Fruit fly (Drosophila melanogaster) whole organism, wandering third instar larva: ENCODE results near the gene CG31913.

ENCODE experiments used
- Abd-B ChIP-seq: fragments of >200 bp; optimal IDR thresholded peaks from 2 replicates; lab custom pipeline; 2017; ENCODE audit warnings: missing biosample characterization, missing genetic modification characterization
- CG32264 ChIP-seq: fragments of 200-800 bp; sonication (Bioruptor generic); optimal IDR thresholded peaks from 2 replicates; lab custom pipeline; 2016; ENCODE audit warnings: missing biosample characterization, missing genetic modification characterization
- CG9705 ChIP-seq: fragments of 200-800 bp; sonication (Bioruptor generic); optimal IDR thresholded peaks from 2 replicates; lab custom pipeline; 2018; ENCODE audit warnings: missing biosample characterization, mild to moderate bottlenecking, missing genetic modification characterization
- CrebA ChIP-seq: fragments of 200-800 bp; sonication (Bioruptor generic); optimal IDR thresholded peaks from 2 replicates; lab custom pipeline; 2016; ENCODE audit warnings: missing biosample characterization, mild to moderate bottlenecking, missing genetic modification characterization, borderline replicate concordance
- Dfd ChIP-seq: fragments of >200 bp; optimal IDR thresholded peaks from 2 replicates; lab custom pipeline; 2017; ENCODE audit warnings: missing biosample characterization, missing genetic modification characterization
- Dif ChIP-seq: fragments of 200-275, 200-300 bp; sonication (Bioruptor generic); optimal IDR thresholded peaks from 2 replicates; lab custom pipeline; 2018; ENCODE audit warnings: missing biosample characterization, missing genetic modification characterization; ENCODE audit not compliant: partially characterized antibody
- GATAd ChIP-seq: sonication (Bioruptor generic); optimal IDR thresholded peaks from 2 replicates; lab custom pipeline; 2016; ENCODE audit warnings: missing biosample characterization, missing genetic modification characterization
- HLH106 ChIP-seq: fragments of 200-800 bp; optimal IDR thresholded peaks from 3 replicates; lab custom pipeline; 2019; ENCODE audit warnings: missing biosample characterization, mild to moderate bottlenecking, missing genetic modification characterization, moderate library complexity
- Hnf4 ChIP-seq: fragments of 200-800 bp; sonication (Bioruptor generic); optimal IDR thresholded peaks from 2 replicates; lab custom pipeline; 2016; ENCODE audit warnings: missing biosample characterization, mild to moderate bottlenecking, missing genetic modification characterization
- Hr78 ChIP-seq: fragments of >200 bp; optimal IDR thresholded peaks from 2 replicates; lab custom pipeline; 2017; ENCODE audit warnings: missing biosample characterization, missing genetic modification characterization
- Hr83 ChIP-seq: fragments of 200-300 bp; sonication (Bioruptor generic); optimal IDR thresholded peaks from 2 replicates; lab custom pipeline; 2016; ENCODE audit warnings: missing biosample characterization, mild to moderate bottlenecking, missing genetic modification characterization, moderate library complexity; ENCODE audit not compliant: poor library complexity, severe bottlenecking
- Jra ChIP-seq: sonication (Bioruptor generic); optimal IDR thresholded peaks from 2 replicates; lab custom pipeline; 2016; ENCODE audit warnings: missing biosample characterization, missing genetic modification characterization
- Mio ChIP-seq: sonication (Bioruptor generic); optimal IDR thresholded peaks from 2 replicates; lab custom pipeline; 2016; ENCODE audit warnings: missing biosample characterization, missing genetic modification characterization
- Myc ChIP-seq: fragments of >200 bp; optimal IDR thresholded peaks from 2 replicates; lab custom pipeline; 2017
- N ChIP-seq: fragments of >200 bp; optimal IDR thresholded peaks from 2 replicates; lab custom pipeline; 2018; ENCODE audit warnings: missing biosample characterization, missing external identifiers, missing genetic modification characterization
- OdsH ChIP-seq: fragments of 200-800 bp; sonication (Bioruptor generic); optimal IDR thresholded peaks from 2 replicates; lab custom pipeline; 2016; ENCODE audit warnings: missing biosample characterization, mild to moderate bottlenecking, missing genetic modification characterization
- Rel ChIP-seq, 2 experiments: fragments of 200-800 bp; sonication (Bioruptor generic) in 1 of 2; optimal IDR thresholded peaks; 2 replicates in 1 of 2; 3 replicates in 1 of 2; lab custom pipeline; 2016 to 2019; ENCODE audit warnings: mild to moderate bottlenecking in 2 of 2, missing biosample characterization in 2 of 2, missing genetic modification characterization in 2 of 2, moderate library complexity in 1 of 2
- Sp1 ChIP-seq: fragments of 200-800 bp; sonication (Bioruptor generic); optimal IDR thresholded peaks from 3 replicates; lab custom pipeline; 2019; ENCODE audit warnings: missing biosample characterization, mild to moderate bottlenecking, missing genetic modification characterization, moderate library complexity
- Vsx2 ChIP-seq: fragments of 200-300, 225-300 bp; sonication (Bioruptor generic); optimal IDR thresholded peaks from 2 replicates; lab custom pipeline; 2018; ENCODE audit warnings: missing biosample characterization, missing genetic modification characterization; ENCODE audit not compliant: partially characterized antibody
- br ChIP-seq: fragments of 200-800 bp; sonication (Bioruptor generic); optimal IDR thresholded peaks from 2 replicates; lab custom pipeline; 2016; ENCODE audit warnings: missing biosample characterization, missing genetic modification characterization
- brk ChIP-seq: fragments of 200-800 bp; sonication (Bioruptor generic); optimal IDR thresholded peaks from 2 replicates; lab custom pipeline; 2016; ENCODE audit warnings: missing biosample characterization, mild to moderate bottlenecking, missing genetic modification characterization
- dl ChIP-seq, 2 experiments: fragments of 175-275, 200-275 bp in 1 of 2; fragments of 200-275 bp in 1 of 2; sonication (Bioruptor generic); optimal IDR thresholded peaks; lab custom pipeline; 2018; ENCODE audit warnings: mild to moderate bottlenecking in 2 of 2, missing biosample characterization in 2 of 2, missing genetic modification characterization in 2 of 2, moderate library complexity in 2 of 2; ENCODE audit not compliant: partially characterized antibody in 2 of 2, insufficient read depth in 1 of 2
- dmrt93B ChIP-seq: fragments of 200-800 bp; sonication (Bioruptor generic); optimal IDR thresholded peaks from 2 replicates; lab custom pipeline; 2018; ENCODE audit warnings: missing biosample characterization, mild to moderate bottlenecking, missing genetic modification characterization
- dsf ChIP-seq: sonication (Bioruptor generic); optimal IDR thresholded peaks from 2 replicates; lab custom pipeline; 2016; ENCODE audit warnings: missing biosample characterization, missing genetic modification characterization, borderline replicate concordance
- foxo ChIP-seq, 2 experiments: fragments of 200-800 bp; sonication (Bioruptor generic); optimal IDR thresholded peaks; 2 replicates in 1 of 2; 3 replicates in 1 of 2; lab custom pipeline; 2016 to 2017; ENCODE audit warnings: missing biosample characterization in 2 of 2, missing genetic modification characterization in 2 of 2
- fru ChIP-seq: fragments of 200-800 bp; sonication (Bioruptor generic); optimal IDR thresholded peaks from 3 replicates; lab custom pipeline; 2016; ENCODE audit warnings: missing biosample characterization, mild to moderate bottlenecking, missing genetic modification characterization
- h ChIP-seq: fragments of 200-800 bp; sonication (Bioruptor generic); optimal IDR thresholded peaks from 3 replicates; lab custom pipeline; 2016; ENCODE audit warnings: missing biosample characterization, mild to moderate bottlenecking, missing genetic modification characterization
- jim ChIP-seq: fragments of 175-275, 200-325 bp; sonication (Bioruptor generic); optimal IDR thresholded peaks from 2 replicates; lab custom pipeline; 2016; ENCODE audit warnings: missing biosample characterization, mild to moderate bottlenecking, missing genetic modification characterization
- lola ChIP-seq: fragments of >200 bp; optimal IDR thresholded peaks from 2 replicates; lab custom pipeline; 2017; ENCODE audit warnings: missing biosample characterization, missing genetic modification characterization
- pan ChIP-seq: fragments of >200 bp; optimal IDR thresholded peaks from 2 replicates; lab custom pipeline; 2017
- psq ChIP-seq: fragments of 200-800 bp; sonication (Bioruptor generic); optimal IDR thresholded peaks from 3 replicates; lab custom pipeline; 2017; ENCODE audit warnings: missing biosample characterization, mild to moderate bottlenecking, missing genetic modification characterization, moderate library complexity
- rgr ChIP-seq: fragments of 200-800 bp; sonication (Bioruptor generic); optimal IDR thresholded peaks from 3 replicates; lab custom pipeline; 2016; ENCODE audit warnings: missing biosample characterization, mild to moderate bottlenecking, missing genetic modification characterization
- sage ChIP-seq: fragments of 200-800 bp; sonication (Bioruptor generic); optimal IDR thresholded peaks from 2 replicates; lab custom pipeline; 2016; ENCODE audit warnings: missing biosample characterization, mild to moderate bottlenecking, missing genetic modification characterization
- sv ChIP-seq: fragments of 200-800 bp; sonication (Bioruptor generic); optimal IDR thresholded peaks from 3 replicates; lab custom pipeline; 2016; ENCODE audit warnings: missing biosample characterization, missing genetic modification characterization
- tai ChIP-seq: sonication (Bioruptor generic); optimal IDR thresholded peaks from 2 replicates; lab custom pipeline; 2016; ENCODE audit warnings: missing biosample characterization, missing genetic modification characterization
- usp ChIP-seq: fragments of >200 bp; optimal IDR thresholded peaks from 2 replicates; lab custom pipeline; 2017; ENCODE audit warnings: missing biosample characterization, missing genetic modification characterization

Gene CG31913

dm6 chr2L:5781181-5781580, 2.6 kb upstream of the CG31913 start:
- TF ChIP-seq N (GFP tag; lab: Kevin White, UChicago) (no peak), CG9705 (GFP tag; lab: Kevin White, UChicago) (no peak), sv (GFP tag; lab: Kevin White, UChicago) (no peak), dl (GFP tag; optimal IDR thresholded peaks at IDR 0.05; lab: Kevin White, UChicago; ENCODE audit: insufficient read depth in 1 of 2, partially characterized antibody in 2 of 2) (no peak), br (GFP tag; lab: Kevin White, UChicago) (no peak), dmrt93B (GFP tag; lab: Kevin White, UChicago) (no peak), Abd-B (GFP tag; lab: Kevin White, UChicago) (no peak), Myc (lab: Kevin White, UChicago) (no peak), Dfd (GFP tag; lab: Kevin White, UChicago) (no peak), Hr78 (no peak), tai (no peak), dsf (no peak), Rel (GFP tag; optimal IDR thresholded peaks at IDR 0.05; lab: Kevin White, UChicago) (no peak), Rel (tag; optimal IDR thresholded peaks at IDR 0.05; lab: Kevin White, UChicago) (no peak), GATAd (GFP tag; lab: Kevin White, UChicago) (no peak), Vsx2 (GFP tag; lab: Kevin White, UChicago) (no peak), fru (no peak), brk (GFP tag; lab: Kevin White, UChicago) (no peak), psq (GFP tag; lab: Kevin White, UChicago) (no peak), sage (no peak), OdsH (GFP tag; lab: Kevin White, UChicago) (no peak)

- TF ChIP-seq Rel (GFP tag; optimal IDR thresholded peaks at IDR 0.05; lab: Kevin White, UChicago), result no peak
- no peak for TF ChIP-seq Rel (tag; optimal IDR thresholded peaks at IDR 0.05; lab: Kevin White, UChicago)
- no peak for TF ChIP-seq dsf
- no peak for TF ChIP-seq CG9705 (GFP tag; lab: Kevin White, UChicago)
- TF ChIP-seq pan (lab: Kevin White, UChicago), result no peak
- TF ChIP-seq psq (GFP tag; lab: Kevin White, UChicago), result no peak
- no peak for TF ChIP-seq Dif
- TF ChIP-seq Hr78, result no peak
- no peak for TF ChIP-seq Jra (GFP tag; lab: Kevin White, UChicago)
- no peak for TF ChIP-seq Hnf4 (GFP tag; lab: Kevin White, UChicago)
- no peak for TF ChIP-seq fru
- TF ChIP-seq HLH106 (tag; lab: Kevin White, UChicago), result no peak
- no peak for TF ChIP-seq usp (GFP tag; lab: Kevin White, UChicago)
Measured at dm6 chr2L:5782866-5783265, 965 bp upstream of the CG31913 start.

- TF ChIP-seq Hr83, result no peak
- TF ChIP-seq jim (GFP tag; lab: Kevin White, UChicago), result no peak
- no peak for TF ChIP-seq N (GFP tag; lab: Kevin White, UChicago)
- TF ChIP-seq CrebA, result no peak
- no peak for TF ChIP-seq CG9705 (GFP tag; lab: Kevin White, UChicago)
- TF ChIP-seq h (GFP tag; lab: Kevin White, UChicago), result no peak
- no peak for TF ChIP-seq usp (GFP tag; lab: Kevin White, UChicago)
- no peak for TF ChIP-seq lola (GFP tag; lab: Kevin White, UChicago)
- no peak for TF ChIP-seq HLH106 (tag; lab: Kevin White, UChicago)
- TF ChIP-seq Mio, result no peak
- no peak for TF ChIP-seq dl (GFP tag; optimal IDR thresholded peaks at IDR 0.05; lab: Kevin White, UChicago; ENCODE audit: insufficient read depth in 1 of 2, partially characterized antibody in 2 of 2)
- TF ChIP-seq Jra (GFP tag; lab: Kevin White, UChicago), result no peak
- no peak for TF ChIP-seq foxo (GFP tag; optimal IDR thresholded peaks at IDR 0.05; lab: Kevin White, UChicago)
- no peak for TF ChIP-seq CG32264
- no peak for TF ChIP-seq Rel (GFP tag; optimal IDR thresholded peaks at IDR 0.05; lab: Kevin White, UChicago)
- no peak for TF ChIP-seq Rel (tag; optimal IDR thresholded peaks at IDR 0.05; lab: Kevin White, UChicago)
- TF ChIP-seq rgr (GFP tag; lab: Kevin White, UChicago), result no peak
- no peak for TF ChIP-seq Sp1 (GFP tag; lab: Kevin White, UChicago)
Measured at dm6 chr2L:5789268-5789667, 5.4 kb downstream of the CG31913 start.
